Fruit fly (Drosophila melanogaster): ENCODE results near the gene CG45690.

CG45690 gene

dm6 chr2L:10684309-10684708 lies 26.2 kb downstream of the CG45690 start, which contains the start of gene CG7299 (continued):
- TF ChIP-seq CG4424 (GFP tag; optimal IDR thresholded peaks at IDR 0.05) (no peak), sens (GFP tag) (peak; percentile 35), CG33557 (GFP tag; optimal IDR thresholded peaks at IDR 0.05) (no peak), CG4282 (GFP tag; optimal IDR thresholded peaks at IDR 0.05) (no peak), Side (GFP tag; optimal IDR thresholded peaks at IDR 0.05) (no peak), Fer1 (GFP tag; optimal IDR thresholded peaks at IDR 0.05) (no peak), CG7786 (GFP tag; optimal IDR thresholded peaks at IDR 0.05) (no peak), so (GFP tag; IDR thresholded peaks at IDR 0.05) (no peak), ac (GFP tag; optimal IDR thresholded peaks at IDR 0.05) (no peak)

- TF ChIP-seq esg (GFP tag; conservative IDR thresholded peaks at IDR 0.05) (no peak), CG2712 (tag; optimal IDR thresholded peaks at IDR 0.05) (no peak), Taf1 (GFP tag; IDR thresholded peaks at IDR 0.05) (no peak), odd (GFP tag; optimal IDR thresholded peaks at IDR 0.05) (no peak), D19B (GFP tag; optimal IDR thresholded peaks at IDR 0.05) (peak; percentile 79), CG32767 (GFP tag; IDR thresholded peaks at IDR 0.05) (no peak), gfzf (GFP tag; optimal IDR thresholded peaks at IDR 0.05) (no peak), ind (GFP tag; optimal IDR thresholded peaks at IDR 0.05) (peak; percentile 20), Asciz (GFP tag; optimal IDR thresholded peaks at IDR 0.05) (no peak), CG9876 (GFP tag; optimal IDR thresholded peaks at IDR 0.05) (no peak), Oli (tag; optimal IDR thresholded peaks at IDR 0.05) (no peak), CG17829 (tag; optimal IDR thresholded peaks at IDR 0.05) (no peak), Sin3A (optimal IDR thresholded peaks at IDR 0.05) (no peak), CG18262 (tag; optimal IDR thresholded peaks at IDR 0.05) (peak; percentile 9), CG12071 (GFP tag; optimal IDR thresholded peaks at IDR 0.05) (no peak), zfh1 (GFP tag; IDR thresholded peaks at IDR 0.05) (no peak), chinmo (GFP tag; IDR thresholded peaks at IDR 0.05; ENCODE audit: partially characterized antibody) (no peak), gcm2 (GFP tag; optimal IDR thresholded peaks at IDR 0.05) (no peak), dysf (GFP tag; IDR thresholded peaks at IDR 0.05) (0 out of 3 replicates have a peak, but pooled peaks have one; percentile 14), disco-r (GFP tag; optimal IDR thresholded peaks at IDR 0.05) (no peak), CG16815 (GFP tag; optimal IDR thresholded peaks at IDR 0.05) (no peak), CG15514 (GFP tag; optimal IDR thresholded peaks at IDR 0.05) (peak; percentile 6), ems (GFP tag; optimal IDR thresholded peaks at IDR 0.05) (no peak), CG12219 (GFP tag; optimal IDR thresholded peaks at IDR 0.05) (no peak), Dfd (GFP tag; optimal IDR thresholded peaks at IDR 0.05) (no peak), Bgb (GFP tag; IDR thresholded peaks at IDR 0.05; ENCODE audit: partially characterized antibody) (no peak), Camta (GFP tag; optimal IDR thresholded peaks at IDR 0.05) (no peak), CG17186 (GFP tag; optimal IDR thresholded peaks at IDR 0.05) (no peak), prd (optimal IDR thresholded peaks at IDR 0.05) (no peak), prd (GFP tag; IDR thresholded peaks at IDR 0.05) (0 out of 3 replicates have a peak, but pooled peaks have one; percentile 13), CG9932 (GFP tag; IDR thresholded peaks at IDR 0.05) (peak; percentile 67), CG17359 (tag; optimal IDR thresholded peaks at IDR 0.05) (no peak), dpn (GFP tag; optimal IDR thresholded peaks at IDR 0.05) (no peak), E2f1 (GFP tag; IDR thresholded peaks at IDR 0.05) (no peak), vvl (GFP tag; IDR thresholded peaks at IDR 0.05) (peak; percentile 72), CG2129 (GFP tag; IDR thresholded peaks at IDR 0.05; ENCODE audit: partially characterized antibody) (no peak), Chrac-16 (GFP tag; optimal IDR thresholded peaks at IDR 0.05) (no peak), CG8290 (GFP tag; optimal IDR thresholded peaks at IDR 0.05) (peak; percentile 13), CG8290 (tag; optimal IDR thresholded peaks at IDR 0.05) (peak in 1 of 2 experiments; percentile 16), Deaf1 (tag; optimal IDR thresholded peaks at IDR 0.05) (no peak), dan (GFP tag; IDR thresholded peaks at IDR 0.05) (no peak), tx (GFP tag; optimal IDR thresholded peaks at IDR 0.05) (no peak), run (tag; optimal IDR thresholded peaks at IDR 0.05) (no peak)
Observed at dm6 chr2L:10685666-10686065, 27.6 kb downstream of the CG45690 start.

Measured in whole organism, embryonic.